Fruit fly (Drosophila melanogaster) whole organism, adult: ENCODE measurements around the gene Mgat2.

Experiments used
- CG11617 ChIP-seq: fragments of 200-800 bp; sonication (Bioruptor generic); optimal IDR thresholded peaks from 2 replicates; lab custom pipeline; 2017; ENCODE audit warnings: mild to moderate bottlenecking, missing biosample characterization, missing genetic modification reagents, missing genetic modification characterization
- CG12768 ChIP-seq: fragments of 200-800 bp; sonication (Bioruptor generic); optimal IDR thresholded peaks from 2 replicates; lab custom pipeline; 2017; ENCODE audit warnings: missing biosample characterization, missing genetic modification characterization, mild to moderate bottlenecking, moderate library complexity, missing genetic modification reagents
- CG14711 ChIP-seq: fragments of 200-800 bp; sonication (Bioruptor generic); optimal IDR thresholded peaks from 2 replicates; lab custom pipeline; 2018; ENCODE audit warnings: missing biosample characterization, mild to moderate bottlenecking, missing genetic modification characterization, moderate library complexity
- CG1620 ChIP-seq: fragments of 200-800 bp; sonication (Bioruptor generic); optimal IDR thresholded peaks from 2 replicates; lab custom pipeline; 2016; ENCODE audit warnings: missing biosample characterization, missing genetic modification characterization
- CG33017 ChIP-seq: fragments of 200-800 bp; sonication (Bioruptor generic); optimal IDR thresholded peaks from 2 replicates; lab custom pipeline; 2018; ENCODE audit warnings: missing biosample characterization, mild to moderate bottlenecking, missing genetic modification characterization, moderate library complexity
- CG5204 ChIP-seq: fragments of 200-800 bp; sonication (Bioruptor generic); optimal IDR thresholded peaks from 2 replicates; lab custom pipeline; 2016; ENCODE audit warnings: missing biosample characterization, missing genetic modification characterization
- CG7045 ChIP-seq: fragments of 200-800 bp; sonication (Bioruptor generic); optimal IDR thresholded peaks from 2 replicates; lab custom pipeline; 2017; ENCODE audit warnings: missing biosample characterization, mild to moderate bottlenecking, missing genetic modification characterization
- CG7101 ChIP-seq: fragments of 200-800 bp; sonication (Bioruptor generic); optimal IDR thresholded peaks from 2 replicates; lab custom pipeline; 2018; ENCODE audit warnings: missing biosample characterization, mild to moderate bottlenecking, missing genetic modification characterization, moderate library complexity
- Clk ChIP-seq: fragments of 200-800 bp; sonication (Bioruptor generic); optimal IDR thresholded peaks from 2 replicates; lab custom pipeline; 2017; ENCODE audit warnings: missing biosample characterization, missing genetic modification characterization
- Crg-1 ChIP-seq: fragments of 200-800 bp; sonication (Bioruptor generic); optimal IDR thresholded peaks from 2 replicates; lab custom pipeline; 2016; ENCODE audit warnings: missing biosample characterization, missing genetic modification characterization
- Hr96 ChIP-seq: fragments of 200-800 bp; sonication (Bioruptor generic); optimal IDR thresholded peaks from 2 replicates; lab custom pipeline; 2016; ENCODE audit warnings: missing biosample characterization, missing genetic modification characterization
- Mnt ChIP-seq: fragments of 200-800 bp; sonication (Bioruptor generic); optimal IDR thresholded peaks from 2 replicates; lab custom pipeline; 2016; ENCODE audit warnings: missing biosample characterization, mild to moderate bottlenecking, missing genetic modification characterization
- bab1 ChIP-seq: fragments of 200-800 bp; sonication (Bioruptor generic); optimal IDR thresholded peaks from 3 replicates; lab custom pipeline; 2019; ENCODE audit warnings: missing biosample characterization, mild to moderate bottlenecking, missing genetic modification characterization, moderate library complexity
- cic ChIP-seq: fragments of 200-800 bp; sonication (Bioruptor generic); optimal IDR thresholded peaks from 2 replicates; lab custom pipeline; 2017; ENCODE audit warnings: missing biosample characterization, mild to moderate bottlenecking, missing genetic modification characterization, moderate library complexity
- cnc ChIP-seq, 2 experiments: fragments of >200 bp; optimal IDR thresholded peaks; 2 replicates each; lab custom pipeline; 2017
- kay ChIP-seq: fragments of 200-800 bp; sonication (Bioruptor generic); peaks from one replicate; lab custom pipeline; 2016; ENCODE audit warnings: missing biosample characterization, missing genetic modification characterization, borderline replicate concordance
- ovo ChIP-seq: fragments of 200-800 bp; sonication (Bioruptor generic); optimal IDR thresholded peaks from 2 replicates; lab custom pipeline; 2016; ENCODE audit warnings: missing biosample characterization, missing genetic modification characterization
- pad ChIP-seq: fragments of 200-800 bp; sonication (Bioruptor generic); optimal IDR thresholded peaks from 3 replicates; lab custom pipeline; 2017; ENCODE audit warnings: missing biosample characterization, missing genetic modification characterization, mild to moderate bottlenecking, moderate library complexity, missing genetic modification reagents
- tj ChIP-seq: fragments of 200-800 bp; sonication (Bioruptor generic); optimal IDR thresholded peaks from 3 replicates; lab custom pipeline; 2017; ENCODE audit warnings: missing biosample characterization, mild to moderate bottlenecking, missing genetic modification characterization, moderate library complexity
- toe ChIP-seq: fragments of 200-800 bp; sonication (Bioruptor generic); optimal IDR thresholded peaks from 2 replicates; lab custom pipeline; 2016; ENCODE audit warnings: missing biosample characterization, missing genetic modification characterization

The Mgat2 gene

dm6 chr3R:29983886-29984285, 38.1 kb downstream of the Mgat2 start:
- no peak for TF ChIP-seq CG12768
- TF ChIP-seq kay (GFP tag; lab: Kevin White, UChicago) = no peak
- no peak for TF ChIP-seq pad (GFP tag; lab: Kevin White, UChicago)
- TF ChIP-seq Crg-1 (GFP tag; lab: Kevin White, UChicago) = no peak
- TF ChIP-seq cic (GFP tag; lab: Kevin White, UChicago) = no peak
- TF ChIP-seq ovo (GFP tag; lab: Kevin White, UChicago) = no peak
- no peak for TF ChIP-seq bab1 (GFP tag; lab: Kevin White, UChicago)
- no peak for TF ChIP-seq CG33017 (tag; lab: Kevin White, UChicago)
- no peak for TF ChIP-seq toe (GFP tag; lab: Kevin White, UChicago)
- no peak for TF ChIP-seq cnc (optimal IDR thresholded peaks at IDR 0.05; lab: Kevin White, UChicago)
- TF ChIP-seq Mnt (GFP tag; lab: Kevin White, UChicago) = no peak
- TF ChIP-seq CG7045 (GFP tag; lab: Kevin White, UChicago) = no peak
- no peak for TF ChIP-seq CG11617
- TF ChIP-seq Clk = no peak
- TF ChIP-seq Hr96 = no peak
- TF ChIP-seq CG1620 (GFP tag; lab: Kevin White, UChicago) = no peak
- no peak for TF ChIP-seq CG5204 (GFP tag; lab: Kevin White, UChicago)
- TF ChIP-seq CG14711 (tag; lab: Kevin White, UChicago) = no peak
- no peak for TF ChIP-seq CG7101 (tag; lab: Kevin White, UChicago)

- no peak for TF ChIP-seq CG1620 (GFP tag; lab: Kevin White, UChicago)
- TF ChIP-seq CG5204 (GFP tag; lab: Kevin White, UChicago) = no peak
- no peak for TF ChIP-seq Mnt (GFP tag; lab: Kevin White, UChicago)
- TF ChIP-seq toe (GFP tag; lab: Kevin White, UChicago) = no peak
- TF ChIP-seq Crg-1 (GFP tag; lab: Kevin White, UChicago) = no peak
- TF ChIP-seq pad (GFP tag; lab: Kevin White, UChicago) = no peak
- no peak for TF ChIP-seq Hr96
- no peak for TF ChIP-seq kay (GFP tag; lab: Kevin White, UChicago)
- no peak for TF ChIP-seq CG11617
- TF ChIP-seq CG7101 (tag; lab: Kevin White, UChicago) = no peak
- TF ChIP-seq CG33017 (tag; lab: Kevin White, UChicago) = no peak
- TF ChIP-seq CG14711 (tag; lab: Kevin White, UChicago) = no peak
- no peak for TF ChIP-seq CG7045 (GFP tag; lab: Kevin White, UChicago)
- TF ChIP-seq tj (GFP tag; lab: Kevin White, UChicago) = no peak
- TF ChIP-seq Clk = no peak
- TF ChIP-seq CG12768 = no peak
Measured at dm6 chr3R:29983073-29983544, 38.9 kb downstream of the Mgat2 start, which contains the start of gene CG7896. Gene CG7896, plus strand, starts transcription at chr3R:29983426.

dm6 chr3R:29982027-29982426, 40.0 kb downstream of the Mgat2 start:
- TF ChIP-seq kay (GFP tag; lab: Kevin White, UChicago) (no peak), Clk (no peak), pad (GFP tag; lab: Kevin White, UChicago) (no peak)

dm6 chr3R:29981479-29981878, 40.5 kb downstream of the Mgat2 start:
- no peak for TF ChIP-seq CG11617
- TF ChIP-seq tj (GFP tag; lab: Kevin White, UChicago) = no peak
- TF ChIP-seq ovo (GFP tag; lab: Kevin White, UChicago) = no peak

- TF ChIP-seq tj (GFP tag; lab: Kevin White, UChicago) (no peak), ovo (GFP tag; lab: Kevin White, UChicago) (no peak), CG7045 (GFP tag; lab: Kevin White, UChicago) (no peak), toe (GFP tag; lab: Kevin White, UChicago) (no peak), pad (GFP tag; lab: Kevin White, UChicago) (no peak), CG33017 (tag; lab: Kevin White, UChicago) (no peak), CG5204 (GFP tag; lab: Kevin White, UChicago) (no peak), bab1 (GFP tag; lab: Kevin White, UChicago) (no peak), Mnt (GFP tag; lab: Kevin White, UChicago) (no peak), CG14711 (tag; lab: Kevin White, UChicago) (no peak), CG1620 (GFP tag; lab: Kevin White, UChicago) (no peak), kay (GFP tag; lab: Kevin White, UChicago) (no peak), CG7101 (tag; lab: Kevin White, UChicago) (no peak), cic (GFP tag; lab: Kevin White, UChicago) (no peak), Crg-1 (GFP tag; lab: Kevin White, UChicago) (no peak)
Measured at dm6 chr3R:29978595-29978994, 43.4 kb downstream of the Mgat2 start.

- TF ChIP-seq CG12768 (no peak), CG33017 (tag; lab: Kevin White, UChicago) (no peak), Crg-1 (GFP tag; lab: Kevin White, UChicago) (no peak), CG7045 (GFP tag; lab: Kevin White, UChicago) (no peak), CG5204 (GFP tag; lab: Kevin White, UChicago) (no peak), CG7101 (tag; lab: Kevin White, UChicago) (no peak), bab1 (GFP tag; lab: Kevin White, UChicago) (no peak), tj (GFP tag; lab: Kevin White, UChicago) (no peak), cic (GFP tag; lab: Kevin White, UChicago) (no peak), pad (GFP tag; lab: Kevin White, UChicago) (no peak), kay (GFP tag; lab: Kevin White, UChicago) (no peak)
Measured at dm6 chr3R:29969347-29969746, 52.7 kb downstream of the Mgat2 start, which contains the start of gene TkR99D. Gene TkR99D, minus strand, starts transcription at chr3R:29969447.
